Fruit fly (Drosophila melanogaster): ENCODE data around the gene Hsp27.
A peak's percentile ranks its signal among the peaks of the same experiment; 100 is the strongest.

Gene Hsp27

DNA sequence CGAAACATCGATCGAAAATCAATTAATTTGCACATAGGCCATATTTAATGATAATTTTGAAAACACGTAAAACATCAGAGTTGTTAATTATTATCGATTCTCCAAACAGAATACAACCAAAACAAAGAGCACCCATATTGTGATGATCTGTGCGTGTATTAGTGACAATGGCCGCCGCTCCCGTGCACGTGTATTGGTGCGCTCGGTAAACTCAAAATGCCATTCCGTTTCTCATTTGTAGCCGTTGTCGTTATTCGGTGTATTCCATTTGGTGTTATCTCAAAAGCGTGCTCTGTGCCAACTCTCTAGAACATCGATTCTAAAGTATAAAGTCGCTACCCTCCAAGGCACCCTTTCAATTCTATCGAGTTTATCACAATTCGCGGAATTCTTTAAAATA is 43.0 kb upstream of the Hsp27 start:
- TF ChIP-seq D1 (tag; optimal IDR thresholded peaks at IDR 0.05) (no peak), CG4496 (GFP tag; IDR thresholded peaks at IDR 0.05) (peak; percentile 74), Pif1B (GFP tag; optimal IDR thresholded peaks at IDR 0.05) (no peak), CG8301 (tag; optimal IDR thresholded peaks at IDR 0.05) (no peak), CG32121 (GFP tag; IDR thresholded peaks at IDR 0.05) (no peak), Ets98B (GFP tag; IDR thresholded peaks at IDR 0.05) (no peak)

DNA sequence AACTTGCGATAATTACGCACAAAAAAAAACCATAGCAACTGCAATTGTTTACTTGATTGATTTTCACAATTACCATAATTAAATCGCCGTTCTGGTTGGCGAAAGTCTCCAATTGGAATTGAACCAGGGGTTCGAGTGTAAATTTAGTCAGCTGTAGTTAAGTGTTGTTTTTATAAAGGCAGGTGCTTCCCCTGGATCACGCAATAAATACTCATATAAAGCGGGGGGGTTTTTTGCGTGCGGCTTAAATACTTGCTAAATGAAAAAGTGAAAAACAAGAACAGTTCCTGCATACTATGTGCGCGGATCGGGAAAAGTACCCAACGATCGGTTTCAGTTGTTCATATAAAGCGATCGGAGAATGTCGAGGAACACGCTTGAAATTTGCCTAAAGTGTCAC is 39.9 kb upstream of the Hsp27 start:
- TF ChIP-seq D1 (tag; optimal IDR thresholded peaks at IDR 0.05) (no peak), CG15710 (tag; optimal IDR thresholded peaks at IDR 0.05) (no peak), CG12605 (GFP tag; IDR thresholded peaks at IDR 0.05) (no peak), fd96Ca (GFP tag; IDR thresholded peaks at IDR 0.05) (no peak), gl (tag; optimal IDR thresholded peaks at IDR 0.05) (no peak), CG32121 (GFP tag; IDR thresholded peaks at IDR 0.05) (no peak), CG8301 (tag; optimal IDR thresholded peaks at IDR 0.05) (no peak), CG14655 (GFP tag; optimal IDR thresholded peaks at IDR 0.05) (no peak), CG8159 (tag; optimal IDR thresholded peaks at IDR 0.05) (no peak), Ets98B (GFP tag; IDR thresholded peaks at IDR 0.05) (no peak), CG13204 (GFP tag; optimal IDR thresholded peaks at IDR 0.05) (no peak)

DNA sequence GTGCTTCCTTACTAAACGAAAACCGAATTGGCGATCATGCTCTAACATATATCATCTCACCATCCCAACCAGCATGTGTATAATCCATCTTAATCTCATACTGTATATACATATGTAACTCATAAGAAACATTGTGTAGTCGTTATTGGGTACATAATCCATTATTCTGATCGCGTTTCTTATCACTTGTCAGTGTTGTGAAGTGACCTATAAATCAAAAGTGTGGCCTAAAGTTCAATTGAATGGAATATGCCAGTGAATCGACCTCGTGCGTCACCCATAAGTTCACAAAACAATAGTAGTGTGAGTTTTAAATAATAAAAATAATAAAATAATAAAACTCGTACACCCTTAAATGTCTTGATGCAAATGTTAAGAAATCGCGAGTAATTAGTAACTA is 38.7 kb upstream of the Hsp27 start:
- TF ChIP-seq rn (GFP tag; IDR thresholded peaks at IDR 0.05) (no peak), CG32121 (GFP tag; IDR thresholded peaks at IDR 0.05) (no peak), CG15710 (tag; optimal IDR thresholded peaks at IDR 0.05) (no peak), Snoo (tag; optimal IDR thresholded peaks at IDR 0.05) (no peak), CG9948 (tag; optimal IDR thresholded peaks at IDR 0.05) (no peak), Ets98B (GFP tag; IDR thresholded peaks at IDR 0.05) (no peak), EcR (GFP tag; optimal IDR thresholded peaks at IDR 0.05) (no peak), fd96Ca (GFP tag; IDR thresholded peaks at IDR 0.05) (no peak), CG10348 (GFP tag; IDR thresholded peaks at IDR 0.05) (no peak), CG14655 (GFP tag; optimal IDR thresholded peaks at IDR 0.05) (no peak), CG8159 (tag; optimal IDR thresholded peaks at IDR 0.05) (no peak), CG13204 (GFP tag; optimal IDR thresholded peaks at IDR 0.05) (no peak)

DNA sequence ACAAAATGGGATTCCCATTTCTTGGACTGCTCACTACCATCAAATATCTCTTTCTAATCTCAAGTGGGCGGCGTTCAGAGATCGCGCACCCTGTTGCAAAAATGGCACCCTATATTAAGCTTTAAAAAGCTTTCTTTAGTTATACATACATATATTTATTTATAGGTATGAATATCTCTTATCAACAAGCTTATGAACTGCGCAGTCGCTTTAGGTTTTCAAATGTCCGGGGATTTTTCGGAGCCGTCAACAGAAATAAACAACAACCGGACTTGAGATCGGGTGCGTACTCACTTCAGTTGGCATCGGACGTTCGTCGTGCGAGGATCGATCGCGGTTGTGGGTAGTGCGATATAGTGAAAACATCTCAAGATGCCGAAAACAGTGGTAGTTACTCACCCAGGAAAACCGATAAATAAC is 34.5 kb upstream of the Hsp27 start, which contains the start of gene PGRP-LF:
Gene PGRP-LF, plus strand, starts transcription at position 296 of the 420 bp plus-strand sequence.
- no peak for TF ChIP-seq Pif1A (GFP tag; optimal IDR thresholded peaks at IDR 0.05)
- TF ChIP-seq CG8159 (tag; optimal IDR thresholded peaks at IDR 0.05): no peak
- TF ChIP-seq CG14655 (GFP tag; optimal IDR thresholded peaks at IDR 0.05): no peak
- TF ChIP-seq CG34367 (tag; optimal IDR thresholded peaks at IDR 0.05): no peak
- no peak for TF ChIP-seq CG17806 (tag; optimal IDR thresholded peaks at IDR 0.05)
- TF ChIP-seq CG10348 (GFP tag; IDR thresholded peaks at IDR 0.05): no peak
- TF ChIP-seq Snoo (tag; optimal IDR thresholded peaks at IDR 0.05): peak; percentile 10
- peak; percentile 43; the same call in 1 of the 3 replicates for TF ChIP-seq fd96Ca (GFP tag; IDR thresholded peaks at IDR 0.05)
- TF ChIP-seq CG4496 (GFP tag; IDR thresholded peaks at IDR 0.05): 0 out of 3 replicates have a peak, but pooled peaks have one; percentile 8
- TF ChIP-seq Pif1B (GFP tag; optimal IDR thresholded peaks at IDR 0.05): peak; percentile 7
- TF ChIP-seq D1 (tag; optimal IDR thresholded peaks at IDR 0.05): no peak
- no peak for TF ChIP-seq CG13204 (GFP tag; optimal IDR thresholded peaks at IDR 0.05)
- TF ChIP-seq Ets98B (GFP tag; IDR thresholded peaks at IDR 0.05): no peak
- TF ChIP-seq rn (GFP tag; IDR thresholded peaks at IDR 0.05): no peak
- peak; percentile 16; the same call in 1 of the 2 replicates for TF ChIP-seq CG12605 (GFP tag; IDR thresholded peaks at IDR 0.05)
- TF ChIP-seq CG9948 (tag; optimal IDR thresholded peaks at IDR 0.05): no peak
- no peak for TF ChIP-seq EcR (GFP tag; optimal IDR thresholded peaks at IDR 0.05)
- TF ChIP-seq CG8301 (tag; optimal IDR thresholded peaks at IDR 0.05): no peak
- no peak for TF ChIP-seq CG15710 (tag; optimal IDR thresholded peaks at IDR 0.05)
- TF ChIP-seq CG32121 (GFP tag; IDR thresholded peaks at IDR 0.05): 0 out of 2 replicates have a peak, but pooled peaks have one; percentile 16
- TF ChIP-seq gl (tag; optimal IDR thresholded peaks at IDR 0.05): no peak

dm6 chr3L:9353733-9354132 is 30.1 kb upstream of the Hsp27 start, which contains the start of gene CG32040:
TSS of gene CG32040 (plus strand) at chr3L:9354033.
- TF ChIP-seq CG14655 (GFP tag; optimal IDR thresholded peaks at IDR 0.05): no peak
- no peak for TF ChIP-seq CG8301 (tag; optimal IDR thresholded peaks at IDR 0.05)
- TF ChIP-seq Pif1B (GFP tag; optimal IDR thresholded peaks at IDR 0.05): no peak
- no peak for TF ChIP-seq Snoo (tag; optimal IDR thresholded peaks at IDR 0.05)
- TF ChIP-seq CG32121 (GFP tag; IDR thresholded peaks at IDR 0.05): no peak

DNA sequence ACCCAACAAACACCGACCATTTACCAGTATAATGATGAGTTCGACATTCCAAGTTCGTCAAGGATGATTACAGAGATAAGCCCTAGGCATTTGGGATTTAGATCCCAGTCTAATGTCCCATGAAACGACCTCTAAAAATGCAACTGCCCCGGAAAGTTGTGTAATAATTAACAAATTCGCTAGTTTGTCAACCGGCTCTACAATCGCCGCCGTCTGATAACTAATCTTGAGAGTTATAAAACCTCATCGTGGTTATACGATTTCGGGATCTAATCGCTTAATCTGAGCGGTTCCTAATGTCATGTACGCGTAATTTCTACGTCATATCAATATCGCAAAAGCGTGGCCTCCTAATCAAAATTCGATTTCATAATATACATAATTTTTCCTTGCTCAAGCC is 28.3 kb upstream of the Hsp27 start:
- TF ChIP-seq CG13204 (GFP tag; optimal IDR thresholded peaks at IDR 0.05) (no peak), CG10348 (GFP tag; IDR thresholded peaks at IDR 0.05) (no peak), CG12605 (GFP tag; IDR thresholded peaks at IDR 0.05) (no peak), Ets98B (GFP tag; IDR thresholded peaks at IDR 0.05) (no peak), D1 (tag; optimal IDR thresholded peaks at IDR 0.05) (no peak), gl (tag; optimal IDR thresholded peaks at IDR 0.05) (no peak), CG9948 (tag; optimal IDR thresholded peaks at IDR 0.05) (no peak), Pif1A (GFP tag; optimal IDR thresholded peaks at IDR 0.05) (no peak), CG17806 (tag; optimal IDR thresholded peaks at IDR 0.05) (no peak), Snoo (tag; optimal IDR thresholded peaks at IDR 0.05) (no peak), CG34367 (tag; optimal IDR thresholded peaks at IDR 0.05) (no peak), CG32121 (GFP tag; IDR thresholded peaks at IDR 0.05) (no peak), rn (GFP tag; IDR thresholded peaks at IDR 0.05) (no peak), CG8159 (tag; optimal IDR thresholded peaks at IDR 0.05) (no peak), CG15710 (tag; optimal IDR thresholded peaks at IDR 0.05) (no peak), CG8301 (tag; optimal IDR thresholded peaks at IDR 0.05) (no peak), CG14655 (GFP tag; optimal IDR thresholded peaks at IDR 0.05) (no peak), fd96Ca (GFP tag; IDR thresholded peaks at IDR 0.05) (no peak), CG4496 (GFP tag; IDR thresholded peaks at IDR 0.05) (no peak)

Measured in whole organism, pupa.